Fruit fly (Drosophila melanogaster) Kc167 (cell line): ENCODE measurements around the gene TwdlY.

Source experiments
- Myc ChIP-seq: fragments of >200 bp; optimal IDR thresholded peaks from 2 replicates; lab custom pipeline; 2017; ENCODE audit warnings: missing external identifiers
- Sin3A ChIP-seq: fragments of >200 bp; optimal IDR thresholded peaks from 2 replicates; lab custom pipeline; 2018; ENCODE audit warnings: missing external identifiers
- h ChIP-seq: fragments of >200 bp; optimal IDR thresholded peaks from 3 replicates; lab custom pipeline; 2018; ENCODE audit warnings: missing external identifiers
- insv ChIP-seq: fragments of >200 bp; optimal IDR thresholded peaks from 3 replicates; lab custom pipeline; 2018; ENCODE audit warnings: missing external identifiers
- psq ChIP-seq: fragments of >200 bp; optimal IDR thresholded peaks from 2 replicates; lab custom pipeline; 2017; ENCODE audit warnings: missing external identifiers
- ttk ChIP-seq: sonication (Bioruptor generic); optimal IDR thresholded peaks from 2 replicates; lab custom pipeline; 2017; ENCODE audit warnings: missing external identifiers

dm6 chrX:16783743-16784142, 49.0 kb downstream of the TwdlY start, which contains the start of gene mRpL22:
- TF ChIP-seq insv (lab: Kevin White, UChicago) (no peak), psq (no peak), Myc (lab: Kevin White, UChicago) (no peak), ttk (lab: Kevin White, UChicago) (no peak), Sin3A (lab: Kevin White, UChicago) (no peak), h (no peak)
